Worm (Caenorhabditis elegans) whole organism, late embryonic: ENCODE measurements around the gene srt-43.

Source experiments
- ama-1 ChIP-seq: fragments of 150-350 bp; optimal IDR thresholded peaks from 2 replicates; lab custom pipeline; 2014
- ceh-14 ChIP-seq: sonication (generic microtip); optimal IDR thresholded peaks from 2 replicates; lab custom pipeline; 2016; ENCODE audit warnings: missing genotype, missing genetic modification characterization, missing compliant biosample characterization
- ceh-19 ChIP-seq: fragments of 200-800 bp; sonication (Bioruptor generic); optimal IDR thresholded peaks from 2 replicates; lab custom pipeline; 2018; ENCODE audit warnings: mild to moderate bottlenecking, missing genetic modification characterization, missing compliant biosample characterization
- ceh-6 ChIP-seq: fragments of 200-800 bp; sonication (Bioruptor generic); optimal IDR thresholded peaks from 2 replicates; lab custom pipeline; 2018; ENCODE audit warnings: mild to moderate bottlenecking, missing genetic modification characterization, missing compliant biosample characterization
- dmd-4 ChIP-seq: sonication (generic microtip); optimal IDR thresholded peaks from 2 replicates; lab custom pipeline; 2016; ENCODE audit warnings: borderline replicate concordance, missing genetic modification characterization, missing compliant biosample characterization
- elt-2 ChIP-seq: sonication (generic microtip); optimal IDR thresholded peaks from 2 replicates; lab custom pipeline; 2016; ENCODE audit warnings: missing genetic modification reagents, missing genetic modification characterization, missing compliant biosample characterization
- eyg-1 ChIP-seq: sonication (generic microtip); optimal IDR thresholded peaks from 2 replicates; lab custom pipeline; 2016; ENCODE audit warnings: missing genotype, missing genetic modification characterization, missing compliant biosample characterization
- hlh-15 ChIP-seq: sonication (generic microtip); optimal IDR thresholded peaks from 2 replicates; lab custom pipeline; 2016; ENCODE audit warnings: missing genetic modification characterization, missing compliant biosample characterization
- hlh-8 ChIP-seq: sonication (generic microtip); optimal IDR thresholded peaks from 2 replicates; lab custom pipeline; 2016; ENCODE audit warnings: missing genotype, missing genetic modification characterization, missing compliant biosample characterization
- nfya-1 ChIP-seq: sonication (generic microtip); optimal IDR thresholded peaks from 2 replicates; lab custom pipeline; 2017; ENCODE audit warnings: missing genetic modification characterization, mild to moderate bottlenecking, missing compliant biosample characterization, antibody characterized with exemption, moderate library complexity
- odd-2 ChIP-seq: sonication (generic microtip); optimal IDR thresholded peaks from 2 replicates; lab custom pipeline; 2017; ENCODE audit warnings: antibody characterized with exemption, mild to moderate bottlenecking, missing genetic modification characterization, missing compliant biosample characterization
- rnt-1 ChIP-seq: sonication (generic microtip); optimal IDR thresholded peaks from 2 replicates; lab custom pipeline; 2016; ENCODE audit warnings: missing genetic modification characterization, missing compliant biosample characterization
- sox-2 ChIP-seq: fragments of 200-800 bp; sonication (Bioruptor generic); IDR thresholded peaks from 2 replicates; pipeline ENCODE4 v1.3.6; 2022; ENCODE audit warnings: missing genetic modification reagents, missing genetic modification characterization, missing compliant biosample characterization
- unc-86 ChIP-seq: sonication (generic microtip); optimal IDR thresholded peaks from 2 replicates; lab custom pipeline; 2016; ENCODE audit warnings: missing genetic modification characterization, missing compliant biosample characterization

DNA sequence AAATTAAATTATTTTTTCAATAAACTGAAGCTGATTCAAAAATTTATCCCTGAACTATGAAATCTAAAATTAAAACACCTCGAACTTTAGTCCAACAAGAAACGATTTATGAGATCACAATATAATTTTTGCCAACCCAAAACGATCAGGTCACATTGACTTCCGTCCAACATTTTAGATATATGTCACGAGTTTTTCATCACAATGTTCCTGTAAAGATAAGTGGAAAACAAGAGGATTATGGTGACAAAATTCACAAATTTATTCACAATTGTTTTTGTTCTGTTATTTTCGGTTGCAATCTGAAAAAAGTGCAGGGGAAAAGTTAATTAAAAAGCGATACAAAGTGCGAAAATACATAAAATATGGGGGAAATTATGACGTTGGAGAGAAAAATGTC lies 47.6 kb downstream of the srt-43 start:
- TF ChIP-seq dmd-4 (tag; lab: Kevin White, UChicago) (no peak), hlh-8 (tag; lab: Kevin White, UChicago) (no peak), unc-86 (tag; lab: Kevin White, UChicago) (no peak), ceh-19 (GFP tag; lab: Kevin White, UChicago) (no peak), nfya-1 (tag; lab: Kevin White, UChicago) (no peak), ceh-14 (tag; lab: Kevin White, UChicago) (no peak), odd-2 (tag; lab: Kevin White, UChicago) (no peak), ama-1 (no peak), ceh-6 (GFP tag; lab: Kevin White, UChicago) (no peak), rnt-1 (tag; lab: Kevin White, UChicago) (no peak), hlh-15 (no peak), sox-2 (GFP tag; lab: Robert Waterston, UW) (no peak), elt-2 (no peak), eyg-1 (tag; lab: Kevin White, UChicago) (no peak)
